ENCODE assay signal across 3 fruit fly cellular contexts in the genomic region with DNA sequence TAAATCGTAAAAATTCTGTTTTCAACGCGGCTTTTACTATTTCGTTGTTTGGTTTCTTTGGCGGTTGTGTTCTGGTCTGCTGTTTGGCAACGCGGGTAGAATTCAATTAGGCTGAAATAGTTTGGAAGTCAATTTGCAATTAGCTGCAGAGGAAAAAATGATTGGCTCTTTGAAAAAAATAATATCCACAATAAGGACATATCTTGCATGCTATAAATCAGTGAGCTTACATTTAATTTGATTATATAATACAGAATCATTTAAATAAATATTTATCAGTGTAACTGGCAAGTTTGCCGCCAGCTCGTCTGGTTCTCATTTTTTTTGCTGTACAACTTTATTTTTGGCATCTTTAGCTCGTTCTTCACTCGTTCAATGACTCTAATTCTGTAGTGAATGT.
TF ChIP-seq lines count a peak whose summit lies in the region.

No protein-coding gene starts in this region.

- TF ChIP-seq CTCF in whole organism, embryonic (GFP tag; optimal IDR thresholded peaks at IDR 0.05; lab: Kevin White, UChicago): no peak

TF ChIP-seq in whole organism, embryonic, 481 proteins besides CTCF, POLR2A, EP300 and RAD21:
- TF ChIP-seq CG6272 (GFP tag; IDR thresholded peaks at IDR 0.05; lab: Robert Waterston, UW) (no peak), CG18599 (GFP tag; optimal IDR thresholded peaks at IDR 0.05; lab: Kevin White, UChicago) (no peak), CG8290 (GFP tag; optimal IDR thresholded peaks at IDR 0.05; lab: Kevin White, UChicago) (no peak), CG8290 (tag; optimal IDR thresholded peaks at IDR 0.05; lab: Kevin White, UChicago) (no peak), Pdp1 (GFP tag; optimal IDR thresholded peaks at IDR 0.05; lab: Kevin White, UChicago) (peak in 1 of 2 experiments; percentile 53), Drgx (GFP tag; IDR thresholded peaks at IDR 0.05; lab: Robert Waterston, UW) (peak; percentile 31; the same call in 1 of the 2 replicates), CG1602 (GFP tag; optimal IDR thresholded peaks at IDR 0.05; lab: Kevin White, UChicago) (no peak), crp (GFP tag; optimal IDR thresholded peaks at IDR 0.05; lab: Kevin White, UChicago) (no peak), Fer1 (GFP tag; optimal IDR thresholded peaks at IDR 0.05; lab: Kevin White, UChicago) (no peak), Xrp1 (GFP tag; IDR thresholded peaks at IDR 0.05; lab: Robert Waterston, UW) (0 out of 2 replicates have a peak, but pooled peaks have one; percentile 11), Nf-YB (GFP tag; optimal IDR thresholded peaks at IDR 0.05; lab: Kevin White, UChicago) (no peak), GATAe (GFP tag; conservative IDR thresholded peaks at IDR 0.05; lab: Robert Waterston, UW) (no peak)
TF ChIP-seq in whole organism, embryonic: peak in this region for 3.

TF ChIP-seq in whole organism, prepupa, 60 proteins besides CTCF, POLR2A, EP300 and RAD21:
- TF ChIP-seq eg (GFP tag; IDR thresholded peaks at IDR 0.05; lab: Robert Waterston, UW): peak; percentile 36; the same call in 1 of the 3 replicates
- peak; percentile 27 for TF ChIP-seq CG3919 (GFP tag; optimal IDR thresholded peaks at IDR 0.05; lab: Kevin White, UChicago)
- no peak for TF ChIP-seq CG4318 (GFP tag; optimal IDR thresholded peaks at IDR 0.05; lab: Kevin White, UChicago)
- TF ChIP-seq CG11902 (GFP tag; optimal IDR thresholded peaks at IDR 0.05; lab: Kevin White, UChicago): no peak
- TF ChIP-seq CG8319 (GFP tag; optimal IDR thresholded peaks at IDR 0.05; lab: Kevin White, UChicago): no peak
- TF ChIP-seq CG6163 (GFP tag; IDR thresholded peaks at IDR 0.05; lab: Robert Waterston, UW): peak; percentile 31; the same call in 1 of the 3 replicates
- peak; percentile 72 for TF ChIP-seq Eip78C (GFP tag; lab: Kevin White, UChicago)
- TF ChIP-seq CG8119 (GFP tag; IDR thresholded peaks at IDR 0.05; lab: Robert Waterston, UW): peak; percentile 23; the same call in 1 of the 3 replicates
- TF ChIP-seq OdsH (GFP tag; optimal IDR thresholded peaks at IDR 0.05; lab: Kevin White, UChicago): peak; percentile 11
- peak; percentile 2 for TF ChIP-seq Hr4 (GFP tag; optimal IDR thresholded peaks at IDR 0.05; lab: Kevin White, UChicago)
- TF ChIP-seq CG15336 (GFP tag; IDR thresholded peaks at IDR 0.05; lab: Robert Waterston, UW): peak; percentile 23; the same call in 1 of the 2 replicates
- no peak for TF ChIP-seq fd59A (GFP tag; optimal IDR thresholded peaks at IDR 0.05; lab: Kevin White, UChicago)
- TF ChIP-seq achi (GFP tag; optimal IDR thresholded peaks at IDR 0.05; lab: Kevin White, UChicago): no peak
- peak; percentile 36 for TF ChIP-seq CG32006 (GFP tag; optimal IDR thresholded peaks at IDR 0.05; lab: Kevin White, UChicago)
- peak; percentile 46; the same call in 1 of the 2 replicates for TF ChIP-seq Gug (GFP tag; IDR thresholded peaks at IDR 0.05; lab: Robert Waterston, UW)
- TF ChIP-seq CG11294 (GFP tag; IDR thresholded peaks at IDR 0.05; lab: Robert Waterston, UW): no peak

TF ChIP-seq in whole organism, pupa, 21 proteins besides CTCF, POLR2A, EP300 and RAD21:
- TF ChIP-seq Snoo (tag; optimal IDR thresholded peaks at IDR 0.05; lab: Kevin White, UChicago) (no peak), CG32121 (GFP tag; IDR thresholded peaks at IDR 0.05; lab: Robert Waterston, UW) (no peak), Pif1B (GFP tag; optimal IDR thresholded peaks at IDR 0.05; lab: Kevin White, UChicago) (no peak), CG17806 (tag; optimal IDR thresholded peaks at IDR 0.05; lab: Kevin White, UChicago) (no peak), rn (GFP tag; IDR thresholded peaks at IDR 0.05; lab: Robert Waterston, UW) (0 out of 2 replicates have a peak, but pooled peaks have one; percentile 17), CG9948 (tag; optimal IDR thresholded peaks at IDR 0.05; lab: Kevin White, UChicago) (no peak), CG4496 (GFP tag; IDR thresholded peaks at IDR 0.05; lab: Robert Waterston, UW) (0 out of 3 replicates have a peak, but pooled peaks have one; percentile 36), CG13204 (GFP tag; optimal IDR thresholded peaks at IDR 0.05; lab: Kevin White, UChicago) (no peak), fd96Ca (GFP tag; IDR thresholded peaks at IDR 0.05; lab: Robert Waterston, UW) (no peak), CG15710 (tag; optimal IDR thresholded peaks at IDR 0.05; lab: Kevin White, UChicago) (no peak), gl (tag; optimal IDR thresholded peaks at IDR 0.05; lab: Kevin White, UChicago) (no peak), CG34367 (tag; optimal IDR thresholded peaks at IDR 0.05; lab: Kevin White, UChicago) (no peak), D1 (tag; optimal IDR thresholded peaks at IDR 0.05; lab: Kevin White, UChicago) (no peak), CG14655 (GFP tag; optimal IDR thresholded peaks at IDR 0.05; lab: Kevin White, UChicago) (peak; percentile 50), Ets98B (GFP tag; IDR thresholded peaks at IDR 0.05; lab: Robert Waterston, UW) (peak; percentile 27; the same call in 1 of the 2 replicates), Pif1A (GFP tag; optimal IDR thresholded peaks at IDR 0.05; lab: Kevin White, UChicago) (no peak), EcR (GFP tag; optimal IDR thresholded peaks at IDR 0.05; lab: Kevin White, UChicago) (no peak), CG10348 (GFP tag; IDR thresholded peaks at IDR 0.05; lab: Robert Waterston, UW) (no peak), CG8301 (tag; optimal IDR thresholded peaks at IDR 0.05; lab: Kevin White, UChicago) (peak; percentile 44), CG12605 (GFP tag; IDR thresholded peaks at IDR 0.05; lab: Robert Waterston, UW) (no peak)
TF ChIP-seq in whole organism, pupa: peak in this region for 5.
